Worm (Caenorhabditis elegans) whole organism, L4 larva: ENCODE measurements around the gene B0348.1.

Source experiments
- F49E8.2 ChIP-seq: sonication (generic microtip); optimal IDR thresholded peaks from 2 replicates; lab custom pipeline; 2016; ENCODE audit warnings: missing compliant biosample characterization, mild to moderate bottlenecking, missing genetic modification characterization, borderline replicate concordance
- T26A8.4 ChIP-seq: fragments of 200-800 bp; sonication (Bioruptor generic); IDR thresholded peaks from 2 replicates; pipeline ENCODE4 v1.3.6; 2022; ENCODE audit warnings: missing genetic modification characterization, missing compliant biosample characterization
- Y105C5A.15 ChIP-seq: fragments of 200-800 bp; sonication (Bioruptor generic); IDR thresholded peaks from 2 replicates; pipeline ENCODE4 v1.3.6; 2022; ENCODE audit warnings: missing genetic modification characterization, missing compliant biosample characterization
- Y48G9A.11 ChIP-seq: fragments of 200-800 bp; sonication (Bioruptor generic); IDR thresholded peaks from 2 replicates; pipeline ENCODE4 v1.3.6; 2022; ENCODE audit warnings: missing genetic modification reagents, missing genetic modification characterization, missing compliant biosample characterization
- aha-1 ChIP-seq: fragments of 150-350 bp; peaks from one replicate; lab custom pipeline; 2014; ENCODE audit warnings: missing biosample characterization, missing genetic modification characterization
- aly-2 ChIP-seq: sonication (generic microtip); optimal IDR thresholded peaks from 2 replicates; lab custom pipeline; 2018; ENCODE audit warnings: missing biosample characterization, missing genetic modification characterization
- ama-1 ChIP-seq: fragments of 150-350 bp; optimal IDR thresholded peaks from 2 replicates; lab custom pipeline; 2014; ENCODE audit warnings: inconsistent platforms, mixed read lengths
- arid-1 ChIP-seq: fragments of 200-800 bp; sonication (Bioruptor generic); conservative IDR thresholded peaks from 2 replicates; pipeline ENCODE4 v1.3.6; 2022; ENCODE audit warnings: missing genetic modification reagents, missing genetic modification characterization, missing compliant biosample characterization
- ceh-28 ChIP-seq: fragments of 150-350 bp; optimal IDR thresholded peaks from 2 replicates; lab custom pipeline; 2014; ENCODE audit warnings: missing biosample characterization, missing genetic modification reagents, missing genetic modification characterization
- ces-1 ChIP-seq: fragments of 150-350 bp; sonication (generic microtip); optimal IDR thresholded peaks from 4 replicates; lab custom pipeline; 2014; ENCODE audit warnings: missing biosample characterization, missing genetic modification reagents, missing genetic modification characterization
- cey-2 ChIP-seq: sonication (generic microtip); optimal IDR thresholded peaks from 3 replicates; lab custom pipeline; 2017; ENCODE audit warnings: missing genetic modification characterization, mild to moderate bottlenecking, missing compliant biosample characterization, antibody characterized with exemption, borderline replicate concordance; ENCODE audit not compliant: insufficient read depth
- daf-16 ChIP-seq, 3 experiments: sonication (generic microtip); optimal IDR thresholded peaks; 2 replicates each; lab custom pipeline; 2016 to 2017; ENCODE audit warnings: missing genetic modification characterization in 3 of 3, missing genetic modification reagents in 3 of 3, mild to moderate bottlenecking in 2 of 3, missing compliant biosample characterization in 2 of 3, missing biosample characterization in 1 of 3, moderate library complexity in 1 of 3
- dmd-6 ChIP-seq: fragments of 200-800 bp; sonication (Bioruptor generic); IDR thresholded peaks from 2 replicates; pipeline ENCODE4 v1.3.6; 2022; ENCODE audit warnings: missing genetic modification reagents, missing genetic modification characterization, missing compliant biosample characterization
- fkh-10 ChIP-seq: fragments of 150-350 bp; optimal IDR thresholded peaks from 2 replicates; lab custom pipeline; 2014; ENCODE audit warnings: missing biosample characterization, missing genetic modification reagents, missing genetic modification characterization
- gei-8 ChIP-seq: fragments of 200-800 bp; sonication (Bioruptor generic); optimal IDR thresholded peaks from 2 replicates; lab custom pipeline; 2018; ENCODE audit warnings: mild to moderate bottlenecking, missing genetic modification characterization, missing compliant biosample characterization
- lim-7 ChIP-seq: fragments of 200-800 bp; sonication (Bioruptor generic); IDR thresholded peaks from 2 replicates; pipeline ENCODE4 v1.3.6; 2022; ENCODE audit warnings: missing genetic modification characterization, missing compliant biosample characterization
- lin-15B ChIP-seq: fragments of 150-350 bp; sonication (generic microtip); optimal IDR thresholded peaks from 3 replicates; lab custom pipeline; 2014; ENCODE audit warnings: missing biosample characterization, missing genetic modification characterization
- lin-38 ChIP-seq: fragments of 200-800 bp; sonication (Bioruptor generic); IDR thresholded peaks from 2 replicates; pipeline ENCODE4 v1.3.6; 2022; ENCODE audit warnings: missing genetic modification reagents, missing genetic modification characterization, missing compliant biosample characterization
- lsy-2 ChIP-seq, 2 experiments: fragments of 150-350 bp in 1 of 2; sonication (generic microtip) in 1 of 2; optimal IDR thresholded peaks; 2 replicates each; lab custom pipeline; 2014 to 2017; ENCODE audit warnings: missing biosample characterization in 2 of 2, missing genetic modification characterization in 2 of 2
- mep-1 ChIP-seq: fragments of 150-350 bp; sonication (generic microtip); optimal IDR thresholded peaks from 3 replicates; lab custom pipeline; 2014; ENCODE audit warnings: missing biosample characterization, missing genetic modification characterization
- mes-2 ChIP-seq: sonication (generic microtip); optimal IDR thresholded peaks from 2 replicates; lab custom pipeline; 2016; ENCODE audit warnings: missing genotype, mild to moderate bottlenecking, missing genetic modification characterization, missing compliant biosample characterization; ENCODE audit not compliant: poor library complexity, severe bottlenecking
- mxl-2 ChIP-seq: fragments of 200-800 bp; sonication (Bioruptor generic); conservative IDR thresholded peaks from 2 replicates; pipeline ENCODE4 v1.3.6; 2022; ENCODE audit warnings: missing genetic modification reagents, missing genetic modification characterization, missing compliant biosample characterization
- mxl-3 ChIP-seq: fragments of 200-800 bp; sonication (Bioruptor generic); optimal IDR thresholded peaks from 2 replicates; lab custom pipeline; 2018; ENCODE audit warnings: mild to moderate bottlenecking, missing genetic modification characterization, missing compliant biosample characterization
- nhr-10 ChIP-seq: fragments of 150-350 bp; optimal IDR thresholded peaks from 2 replicates; lab custom pipeline; 2014; ENCODE audit warnings: missing biosample characterization, missing genetic modification characterization
- nhr-237 ChIP-seq: sonication (generic microtip); optimal IDR thresholded peaks from 2 replicates; lab custom pipeline; 2017; ENCODE audit warnings: missing biosample characterization, missing genetic modification characterization
- nhr-25 ChIP-seq: sonication (generic microtip); optimal IDR thresholded peaks from 2 replicates; lab custom pipeline; 2017; ENCODE audit warnings: missing genetic modification characterization, mild to moderate bottlenecking, missing compliant biosample characterization, antibody characterized with exemption, moderate library complexity, borderline replicate concordance; ENCODE audit not compliant: insufficient read depth
- nhr-42 ChIP-seq: fragments of 200-800 bp; sonication (Bioruptor generic); IDR thresholded peaks from 2 replicates; pipeline ENCODE4 v1.3.6; 2022; ENCODE audit warnings: missing genetic modification characterization, missing compliant biosample characterization
- pha-4 ChIP-seq, 2 experiments: fragments of 150-350 bp in 1 of 2; fragments of 200-800 bp in 1 of 2; sonication (Bioruptor generic) in 1 of 2; IDR thresholded peaks in 1 of 2; optimal IDR thresholded peaks in 1 of 2; 2 replicates each; pipeline versions ENCODE4 v1.3.6 to Lab custom; 2014 to 2022; ENCODE audit warnings: missing genetic modification characterization in 2 of 2, missing genetic modification reagents in 2 of 2, missing biosample characterization in 1 of 2, missing compliant biosample characterization in 1 of 2
- saeg-2 ChIP-seq: fragments of 200-800 bp; sonication (Bioruptor generic); IDR thresholded peaks from 2 replicates; pipeline ENCODE4 v1.3.6; 2022; ENCODE audit warnings: missing genetic modification reagents, missing genetic modification characterization, missing compliant biosample characterization
- unc-130 ChIP-seq: sonication (generic microtip); optimal IDR thresholded peaks from 2 replicates; lab custom pipeline; 2016; ENCODE audit warnings: missing genetic modification reagents, missing genetic modification characterization, missing compliant biosample characterization
- unc-62 ChIP-seq, 3 experiments: fragments of 150-350 bp in 1 of 3; sonication (generic microtip); optimal IDR thresholded peaks in 2 of 3; peaks in 1 of 3; 1 replicate in 1 of 3; 2 replicates in 2 of 3; lab custom pipeline; 2014 to 2017; ENCODE audit warnings: missing biosample characterization in 3 of 3, missing genetic modification characterization in 3 of 3, missing genetic modification reagents in 3 of 3, missing genotype in 1 of 3
- zfp-2 ChIP-seq: sonication (generic microtip); optimal IDR thresholded peaks from 2 replicates; lab custom pipeline; 2016; ENCODE audit warnings: mild to moderate bottlenecking, missing genetic modification characterization, missing compliant biosample characterization
- zip-2 ChIP-seq: fragments of 150-350 bp; optimal IDR thresholded peaks from 2 replicates; lab custom pipeline; 2014; ENCODE audit warnings: missing biosample characterization, missing genetic modification characterization
- ztf-7 ChIP-seq: fragments of 150-350 bp; optimal IDR thresholded peaks from 2 replicates; lab custom pipeline; 2014; ENCODE audit warnings: missing biosample characterization, missing genetic modification characterization

Gene B0348.1

ce11 chrV:8716-9246 lies 39.9 kb upstream of the B0348.1 start, which contains the start of gene B0348.10 (continued):
- TF ChIP-seq nhr-25 (no peak), mxl-2 (GFP tag; lab: Robert Waterston, UW) (no peak), lin-38 (peak; percentile 55), mep-1 (tag; lab: Kevin White, UChicago) (peak; percentile 78), Y105C5A.15 (no peak), T26A8.4 (GFP tag; lab: Robert Waterston, UW) (peak; percentile 48; the same call in 1 of the 2 replicates), lim-7 (GFP tag; lab: Robert Waterston, UW) (0 out of 2 replicates have a peak, but pooled peaks have one; percentile 46), unc-130 (GFP tag; lab: Kevin White, UChicago) (no peak), arid-1 (GFP tag; lab: Robert Waterston, UW) (0 out of 2 replicates have a peak, but pooled peaks have one; percentile 33), fkh-10 (GFP tag; lab: Kevin White, UChicago) (peak; percentile 41), daf-16 (GFP tag; optimal IDR thresholded peaks at IDR 0.05; lab: Kevin White, UChicago) (no peak), daf-16 (tag; optimal IDR thresholded peaks at IDR 0.05; lab: Kevin White, UChicago) (peak; percentile 77), ama-1 (peak; percentile 87), ceh-28 (tag; lab: Kevin White, UChicago) (peak; percentile 49)

- TF ChIP-seq fkh-10 (GFP tag; lab: Kevin White, UChicago) (peak; percentile 72), Y48G9A.11 (GFP tag; lab: Robert Waterston, UW) (no peak), cey-2 (no peak), lin-38 (peak; percentile 20; the same call in 1 of the 2 replicates), pha-4 (GFP tag; IDR thresholded peaks at IDR 0.05; lab: Robert Waterston, UW) (no peak), pha-4 (tag; optimal IDR thresholded peaks at IDR 0.05; lab: Kevin White, UChicago) (no peak), unc-62 (GFP tag; optimal IDR thresholded peaks at IDR 0.05 in 1 of 2; lab: Kevin White, UChicago) (peak in 1 of 2 experiments; percentile 12), unc-62 (tag; optimal IDR thresholded peaks at IDR 0.05; lab: Kevin White, UChicago) (no peak), lsy-2 (tag; optimal IDR thresholded peaks at IDR 0.05; lab: Kevin White, UChicago) (peak in 1 of 2 experiments; percentile 24), ces-1 (GFP tag; lab: Kevin White, UChicago) (peak; percentile 55)
Measured at ce11 chrV:11158-11557, 37.6 kb upstream of the B0348.1 start.

DNA sequence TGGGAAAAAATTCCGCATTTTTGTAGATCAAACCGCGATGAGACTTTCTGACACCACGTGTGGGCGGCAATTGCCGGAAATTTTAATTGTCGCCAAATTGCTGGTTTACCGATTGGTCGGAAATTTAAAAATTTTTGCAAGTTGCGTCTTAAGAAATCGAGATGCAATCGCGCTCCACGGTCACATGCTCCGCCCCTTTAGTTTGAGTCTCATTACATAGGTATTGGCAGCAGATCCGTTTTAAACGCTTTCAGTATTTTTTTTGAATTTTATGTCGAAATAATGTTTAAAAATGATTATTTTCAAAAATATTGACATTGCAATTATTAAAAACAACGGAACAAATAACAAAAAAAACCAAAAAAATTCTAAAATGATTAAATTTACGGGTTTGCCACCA lies 37.0 kb upstream of the B0348.1 start:
- TF ChIP-seq saeg-2 (GFP tag; lab: Robert Waterston, UW) = no peak
- no peak for TF ChIP-seq aha-1 (tag; lab: Kevin White, UChicago)
- no peak for TF ChIP-seq aly-2
- no peak for TF ChIP-seq F49E8.2 (tag; lab: Kevin White, UChicago)
- no peak for TF ChIP-seq dmd-6 (GFP tag; lab: Robert Waterston, UW)
- no peak for TF ChIP-seq ztf-7 (tag; lab: Kevin White, UChicago)
- TF ChIP-seq zfp-2 (tag; lab: Kevin White, UChicago) = no peak
- no peak for TF ChIP-seq nhr-10 (tag; lab: Kevin White, UChicago)
- TF ChIP-seq gei-8 = no peak
- TF ChIP-seq lin-15B (tag; lab: Kevin White, UChicago) = no peak
- no peak for TF ChIP-seq zip-2
- no peak for TF ChIP-seq mxl-3 (GFP tag; lab: Kevin White, UChicago)
- no peak for TF ChIP-seq nhr-237
- no peak for TF ChIP-seq mes-2 (tag; lab: Kevin White, UChicago)
- TF ChIP-seq nhr-42 (GFP tag; lab: Robert Waterston, UW) = no peak
